Worm (Caenorhabditis elegans): ENCODE results near the gene cyn-2.

- no peak for TF ChIP-seq B0336.3 (GFP tag; IDR thresholded peaks at IDR 0.05)
- no peak for TF ChIP-seq ztf-25 (GFP tag; IDR thresholded peaks at IDR 0.05)
- TF ChIP-seq rpc-1 (optimal IDR thresholded peaks at IDR 0.05), result no peak
- no peak for TF ChIP-seq rpc-1 (tag; optimal IDR thresholded peaks at IDR 0.05)
- no peak for TF ChIP-seq efl-1 (GFP tag; optimal IDR thresholded peaks at IDR 0.05)
- TF ChIP-seq pha-4 (tag; optimal IDR thresholded peaks at IDR 0.05), result no peak
- TF ChIP-seq atf-7 (tag; optimal IDR thresholded peaks at IDR 0.05), result no peak
- TF ChIP-seq lir-1 (GFP tag; conservative IDR thresholded peaks at IDR 0.05), result no peak
- no peak for TF ChIP-seq mcd-1 (GFP tag; IDR thresholded peaks at IDR 0.05)
- no peak for TF ChIP-seq F37B4.10 (GFP tag; IDR thresholded peaks at IDR 0.05)
- no peak for TF ChIP-seq ccch-3 (GFP tag; optimal IDR thresholded peaks at IDR 0.05)
- no peak for TF ChIP-seq nfya-1 (tag; optimal IDR thresholded peaks at IDR 0.05; ENCODE audit: borderline replicate concordance, insufficient read depth)
- TF ChIP-seq nfyb-1 (GFP tag; IDR thresholded peaks at IDR 0.05), result no peak
- TF ChIP-seq nhr-179 (tag; optimal IDR thresholded peaks at IDR 0.05), result no peak
- TF ChIP-seq let-526 (GFP tag; IDR thresholded peaks at IDR 0.05), result no peak
These were observed 39.8 kb upstream of the cyn-2 start for ce11 chrIII:13652708-13653107.
